Fruit fly (Drosophila melanogaster): ENCODE data around the gene CG11722.

Gene CG11722

DNA sequence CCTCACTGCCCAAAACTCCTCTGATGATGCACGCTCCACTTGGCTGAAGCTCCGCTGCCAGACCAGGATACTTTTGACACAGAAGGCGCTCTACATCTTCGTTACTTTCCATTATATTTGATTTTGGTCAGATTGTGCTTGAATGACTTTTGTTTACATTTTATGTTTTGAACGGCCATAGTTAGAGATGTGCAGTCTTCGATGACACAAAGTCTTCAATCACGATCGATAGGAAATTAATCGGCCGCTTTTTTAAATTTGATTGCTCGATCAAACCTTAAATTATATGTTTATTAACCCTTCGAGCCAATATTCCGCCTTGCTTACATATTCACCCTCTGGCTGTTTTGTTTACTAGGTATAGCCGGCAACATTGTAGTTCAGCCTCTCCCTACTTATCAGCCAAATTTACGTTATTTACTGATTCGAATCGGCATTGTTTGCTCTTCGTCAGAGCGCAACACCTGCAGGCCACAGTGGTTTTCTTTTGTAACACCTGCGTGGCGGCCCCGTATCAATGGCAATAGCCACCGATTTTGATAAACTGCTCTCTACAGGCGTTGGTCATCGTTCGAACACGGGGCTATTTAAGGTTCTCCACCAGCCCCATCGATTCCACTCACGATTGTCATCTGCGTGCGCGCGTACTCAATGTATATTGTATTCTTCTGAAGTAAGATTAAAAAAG is 7.5 kb upstream of the CG11722 start, which contains the start of the genes Fancl and Npc2e (continued):
- TF ChIP-seq Rx (GFP tag; IDR thresholded peaks at IDR 0.05) (no peak), sr (GFP tag; IDR thresholded peaks at IDR 0.05) (no peak), grn (GFP tag; optimal IDR thresholded peaks at IDR 0.05) (peak; percentile 37), CG6791 (GFP tag; IDR thresholded peaks at IDR 0.05; ENCODE audit: partially characterized antibody) (no peak; the same call in 2 of the 3 replicates), E2f2 (GFP tag; IDR thresholded peaks at IDR 0.05) (peak; percentile 92), Dbx (GFP tag; IDR thresholded peaks at IDR 0.05) (0 out of 3 replicates have a peak, but pooled peaks have one; percentile 16), stwl (tag; optimal IDR thresholded peaks at IDR 0.05) (peak; percentile 44), CG2116 (GFP tag; optimal IDR thresholded peaks at IDR 0.05) (peak; percentile 35), Xrp1 (GFP tag; IDR thresholded peaks at IDR 0.05) (no peak), bcd (GFP tag; optimal IDR thresholded peaks at IDR 0.05) (no peak), CG11085 (GFP tag; IDR thresholded peaks at IDR 0.05) (no peak), Fer3 (tag; optimal IDR thresholded peaks at IDR 0.05) (no peak), Scr (GFP tag; IDR thresholded peaks at IDR 0.05; ENCODE audit: partially characterized antibody) (peak; percentile 46; the same call in 1 of the 2 replicates), CG16813 (GFP tag; IDR thresholded peaks at IDR 0.05; ENCODE audit: partially characterized antibody) (peak; percentile 44; the same call in 1 of the 3 replicates), HLH4C (GFP tag; IDR thresholded peaks at IDR 0.05; ENCODE audit: partially characterized antibody) (0 out of 3 replicates have a peak, but pooled peaks have one; percentile 47), mirr (GFP tag; optimal IDR thresholded peaks at IDR 0.05) (no peak), pzg (GFP tag; optimal IDR thresholded peaks at IDR 0.05) (peak; percentile 29), Doc3 (GFP tag; IDR thresholded peaks at IDR 0.05; ENCODE audit: partially characterized antibody) (0 out of 3 replicates have a peak, but pooled peaks have one; percentile 42), zfh1 (GFP tag; IDR thresholded peaks at IDR 0.05) (no peak), Myb (GFP tag; optimal IDR thresholded peaks at IDR 0.05) (peak; percentile 29), Lhr (GFP tag; optimal IDR thresholded peaks at IDR 0.05) (peak; percentile 6), CG17829 (tag; optimal IDR thresholded peaks at IDR 0.05) (no peak), Abd-B (GFP tag; optimal IDR thresholded peaks at IDR 0.05) (no peak), CG8765 (GFP tag; IDR thresholded peaks at IDR 0.05) (no peak), jing (GFP tag; optimal IDR thresholded peaks at IDR 0.05) (no peak), CG30431 (GFP tag; optimal IDR thresholded peaks at IDR 0.05) (no peak)

DNA sequence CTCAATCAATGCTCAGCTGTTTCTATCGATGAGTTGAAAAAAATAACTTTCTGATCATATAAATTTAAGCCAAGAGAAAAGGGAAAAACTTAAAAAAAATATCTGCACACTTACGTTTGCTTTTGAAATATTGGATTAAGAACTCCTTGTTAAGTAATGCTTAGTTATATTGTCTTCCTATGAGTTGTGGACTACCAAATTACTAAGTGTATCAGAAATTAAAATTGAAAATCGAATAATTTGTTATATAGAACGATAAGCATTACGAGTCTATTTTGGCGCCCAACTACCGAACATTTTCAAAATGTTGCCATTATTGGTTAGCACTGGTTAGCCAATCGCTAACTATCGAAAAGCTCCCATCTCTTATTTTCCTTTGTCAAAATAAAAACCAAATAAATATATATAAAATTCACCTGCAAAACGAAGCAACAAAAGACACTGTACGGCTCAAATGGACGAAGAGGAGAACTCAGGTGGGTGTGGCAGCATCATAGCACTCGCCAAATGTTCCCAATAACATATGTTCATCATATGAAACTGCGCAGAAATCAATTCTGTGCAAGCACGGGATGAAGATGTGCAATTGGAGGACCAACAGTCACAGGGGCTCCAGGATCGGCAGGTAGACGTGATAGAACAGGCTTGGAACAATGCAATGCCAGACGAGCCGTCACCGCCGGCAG is 3.6 kb upstream of the CG11722 start, which contains the start of gene ohgt:
Gene ohgt (plus strand): TSS at position 358 of the 686 bp plus-strand sequence.
- TF ChIP-seq D19A (tag; optimal IDR thresholded peaks at IDR 0.05) (peak; percentile 3), CG15514 (GFP tag; optimal IDR thresholded peaks at IDR 0.05) (peak; percentile 54), dmrt99B (tag; optimal IDR thresholded peaks at IDR 0.05) (peak; percentile 7), amos (GFP tag; IDR thresholded peaks at IDR 0.05; ENCODE audit: partially characterized antibody) (peak; percentile 29; the same call in 1 of the 2 replicates), CG7372 (GFP tag; IDR thresholded peaks at IDR 0.05) (no peak), CG4282 (GFP tag; optimal IDR thresholded peaks at IDR 0.05) (no peak), Fer1 (GFP tag; optimal IDR thresholded peaks at IDR 0.05) (no peak), da (GFP tag; optimal IDR thresholded peaks at IDR 0.05) (no peak), Xrp1 (GFP tag; IDR thresholded peaks at IDR 0.05) (peak; percentile 23; the same call in 1 of the 2 replicates), CG13296 (GFP tag; optimal IDR thresholded peaks at IDR 0.05) (peak; percentile 36), CG14710 (tag; optimal IDR thresholded peaks at IDR 0.05) (peak; percentile 67), Dll (GFP tag; IDR thresholded peaks at IDR 0.05; ENCODE audit: partially characterized antibody) (0 out of 4 replicates have a peak, but pooled peaks have one; percentile 50), pum (GFP tag; optimal IDR thresholded peaks at IDR 0.05) (peak; percentile 13), CG6791 (GFP tag; IDR thresholded peaks at IDR 0.05; ENCODE audit: partially characterized antibody) (0 out of 3 replicates have a peak, but pooled peaks have one; percentile 21), CG13775 (GFP tag; optimal IDR thresholded peaks at IDR 0.05) (no peak), CG16815 (GFP tag; optimal IDR thresholded peaks at IDR 0.05) (no peak), CG12659 (GFP tag; optimal IDR thresholded peaks at IDR 0.05) (peak; percentile 32), CG13624 (GFP tag; optimal IDR thresholded peaks at IDR 0.05) (peak; percentile 13), kay (GFP tag; optimal IDR thresholded peaks at IDR 0.05) (no peak), pzg (GFP tag; optimal IDR thresholded peaks at IDR 0.05) (peak; percentile 40), Lim3 (GFP tag; IDR thresholded peaks at IDR 0.05) (no peak), CG11085 (GFP tag; IDR thresholded peaks at IDR 0.05) (no peak), tll (GFP tag; optimal IDR thresholded peaks at IDR 0.05) (no peak), crp (GFP tag; optimal IDR thresholded peaks at IDR 0.05) (peak; percentile 31 to 81)

All from whole organism, embryonic.